Fruit fly (Drosophila melanogaster) whole organism, pupa: ENCODE data around the gene Doc2.

ENCODE experiments used
- CG10348 ChIP-seq: fragments of 200-800 bp; sonication (Bioruptor generic); IDR thresholded peaks from 2 replicates; pipeline ENCODE4 v1.3.6; 2022; ENCODE audit warnings: missing biosample characterization, missing genetic modification characterization
- CG12605 ChIP-seq: fragments of 200-800 bp; sonication (Bioruptor generic); IDR thresholded peaks from 2 replicates; pipeline ENCODE4 v1.3.6; 2022; ENCODE audit warnings: missing biosample characterization, missing genetic modification characterization
- CG13204 ChIP-seq: fragments of 200-800 bp; sonication (Bioruptor generic); optimal IDR thresholded peaks from 2 replicates; lab custom pipeline; 2018; ENCODE audit warnings: missing biosample characterization, mild to moderate bottlenecking, missing genetic modification characterization, moderate library complexity
- CG14655 ChIP-seq: fragments of 200-800 bp; sonication (Bioruptor generic); optimal IDR thresholded peaks from 3 replicates; lab custom pipeline; 2017; ENCODE audit warnings: mild to moderate bottlenecking, missing biosample characterization, missing genetic modification reagents, missing genetic modification characterization
- CG15710 ChIP-seq: fragments of 200-800 bp; sonication (Bioruptor generic); optimal IDR thresholded peaks from 2 replicates; lab custom pipeline; 2018; ENCODE audit warnings: missing biosample characterization, mild to moderate bottlenecking, missing genetic modification characterization, moderate library complexity
- CG17806 ChIP-seq: fragments of 200-800 bp; sonication (Bioruptor generic); optimal IDR thresholded peaks from 2 replicates; lab custom pipeline; 2018; ENCODE audit warnings: missing biosample characterization, mild to moderate bottlenecking, missing genetic modification characterization, moderate library complexity
- CG32121 ChIP-seq: fragments of 200-800 bp; sonication (Bioruptor generic); IDR thresholded peaks from 2 replicates; pipeline ENCODE4 v1.3.6; 2022; ENCODE audit warnings: missing biosample characterization, missing genetic modification characterization
- CG34367 ChIP-seq: fragments of 200-800 bp; sonication (Bioruptor generic); optimal IDR thresholded peaks from 2 replicates; lab custom pipeline; 2018; ENCODE audit warnings: missing biosample characterization, mild to moderate bottlenecking, missing genetic modification characterization
- CG4496 ChIP-seq: fragments of 200-800 bp; sonication (Bioruptor generic); IDR thresholded peaks from 3 replicates; pipeline ENCODE4 v1.3.6; 2022; ENCODE audit warnings: missing biosample characterization, missing genetic modification characterization
- CG8159 ChIP-seq: fragments of 200-800 bp; sonication (Bioruptor generic); optimal IDR thresholded peaks from 3 replicates; lab custom pipeline; 2018; ENCODE audit warnings: missing biosample characterization, mild to moderate bottlenecking, missing genetic modification characterization, moderate library complexity
- CG8301 ChIP-seq: fragments of 200-800 bp; sonication (Bioruptor generic); optimal IDR thresholded peaks from 2 replicates; lab custom pipeline; 2018; ENCODE audit warnings: missing biosample characterization, mild to moderate bottlenecking, missing genetic modification characterization
- CG9948 ChIP-seq: fragments of 200-800 bp; sonication (Bioruptor generic); optimal IDR thresholded peaks from 2 replicates; lab custom pipeline; 2018; ENCODE audit warnings: missing biosample characterization, mild to moderate bottlenecking, missing genetic modification characterization, moderate library complexity
- D1 ChIP-seq: fragments of 200-800 bp; sonication (Bioruptor generic); optimal IDR thresholded peaks from 2 replicates; lab custom pipeline; 2018; ENCODE audit warnings: missing biosample characterization, mild to moderate bottlenecking, missing genetic modification characterization, moderate library complexity
- EcR ChIP-seq: fragments of 200-800 bp; sonication (Bioruptor generic); optimal IDR thresholded peaks from 3 replicates; lab custom pipeline; 2019; ENCODE audit warnings: missing biosample characterization, missing genetic modification characterization, mild to moderate bottlenecking, moderate library complexity, missing genetic modification reagents
- Ets98B ChIP-seq: fragments of 200-800 bp; sonication (Bioruptor generic); IDR thresholded peaks from 2 replicates; pipeline ENCODE4 v1.3.6; 2022; ENCODE audit warnings: missing biosample characterization, missing genetic modification characterization
- Pif1A ChIP-seq: fragments of 200-800 bp; sonication (Bioruptor generic); optimal IDR thresholded peaks from 3 replicates; lab custom pipeline; 2016; ENCODE audit warnings: missing biosample characterization, missing genetic modification characterization
- Pif1B ChIP-seq: fragments of 200-800 bp; sonication (Bioruptor generic); optimal IDR thresholded peaks from 3 replicates; lab custom pipeline; 2016; ENCODE audit warnings: missing biosample characterization, missing genetic modification characterization
- Snoo ChIP-seq: fragments of 200-800 bp; sonication (Bioruptor generic); optimal IDR thresholded peaks from 3 replicates; lab custom pipeline; 2017; ENCODE audit warnings: missing biosample characterization, mild to moderate bottlenecking, missing genetic modification characterization, inconsistent platforms
- fd96Ca ChIP-seq: fragments of 200-800 bp; sonication (Bioruptor generic); IDR thresholded peaks from 3 replicates; pipeline ENCODE4 v1.3.6; 2022; ENCODE audit warnings: missing biosample characterization, missing genetic modification characterization
- gl ChIP-seq: fragments of 200-800 bp; sonication (Bioruptor generic); optimal IDR thresholded peaks from 2 replicates; lab custom pipeline; 2018; ENCODE audit warnings: missing biosample characterization, mild to moderate bottlenecking, missing genetic modification characterization
- rn ChIP-seq: fragments of 200-800 bp; sonication (Bioruptor generic); IDR thresholded peaks from 2 replicates; pipeline ENCODE4 v1.3.6; 2022; ENCODE audit warnings: missing biosample characterization, missing genetic modification characterization

Doc2 gene

dm6 chr3L:9050447-9051069 is 31.5 kb upstream of the Doc2 start:
- TF ChIP-seq CG10348 (GFP tag; lab: Robert Waterston, UW) (no peak), rn (GFP tag; lab: Robert Waterston, UW) (no peak), fd96Ca (no peak), CG32121 (GFP tag; lab: Robert Waterston, UW) (no peak)
- TF ChIP-seq, all 21 proteins: peak for 0

DNA sequence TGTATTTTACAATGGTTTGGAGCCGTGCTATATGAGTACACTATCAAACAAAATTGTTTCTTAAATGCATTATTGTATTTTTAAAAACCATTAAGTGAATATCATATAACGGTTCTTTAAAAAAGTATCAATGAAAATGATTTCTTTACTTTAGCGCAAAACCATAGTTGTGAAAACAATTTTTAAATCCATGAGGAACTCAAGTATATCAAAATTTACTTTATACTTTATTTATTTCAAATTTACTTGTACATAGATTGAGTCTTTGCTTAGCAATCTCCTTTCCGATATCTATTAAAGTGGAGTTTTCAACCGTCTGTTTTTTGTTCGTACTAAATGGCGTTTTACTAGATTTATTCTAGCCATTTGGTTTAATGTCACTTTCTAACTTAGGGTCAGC is 28.0 kb upstream of the Doc2 start, which contains the start of gene Argk2:
Gene Argk2, plus strand, starts transcription at position 378 of the 400 bp plus-strand sequence.
- TF ChIP-seq CG4496 (GFP tag; lab: Robert Waterston, UW) (peak; percentile 55; the same call in 2 of the 3 replicates), CG13204 (GFP tag; lab: Kevin White, UChicago) (no peak), EcR (GFP tag; lab: Kevin White, UChicago) (no peak)

- no peak for TF ChIP-seq CG17806 (tag; lab: Kevin White, UChicago)
- no peak for TF ChIP-seq CG12605 (GFP tag; lab: Robert Waterston, UW)
- TF ChIP-seq CG9948: no peak
- TF ChIP-seq CG8159: no peak
- no peak for TF ChIP-seq fd96Ca
- TF ChIP-seq CG13204 (GFP tag; lab: Kevin White, UChicago): no peak
- TF ChIP-seq EcR (GFP tag; lab: Kevin White, UChicago): no peak
- TF ChIP-seq CG32121 (GFP tag; lab: Robert Waterston, UW): no peak
- TF ChIP-seq CG34367: no peak
- TF ChIP-seq gl (tag; lab: Kevin White, UChicago): no peak
These were observed 27.2 kb upstream of the Doc2 start for dm6 chr3L:9046274-9046673.

DNA sequence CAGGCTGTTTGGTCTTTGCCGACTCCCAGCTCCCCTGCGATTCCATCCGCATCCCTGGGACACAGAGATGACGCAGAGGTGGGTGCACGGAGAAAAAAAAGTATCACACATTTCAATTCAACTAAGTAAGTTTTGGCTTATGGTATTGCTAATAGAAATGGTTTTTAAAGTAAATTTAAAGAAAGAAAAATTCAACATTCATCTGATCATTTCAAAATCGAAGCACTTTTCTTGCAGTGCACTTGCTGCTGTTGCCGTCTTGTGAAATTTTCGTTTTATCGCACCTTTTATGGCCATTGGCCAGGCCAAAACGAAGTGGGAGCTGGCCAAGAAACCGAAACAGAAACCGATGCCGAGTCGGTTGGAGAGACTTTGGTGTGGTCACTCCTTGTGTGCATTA is 26.3 kb upstream of the Doc2 start:
- TF ChIP-seq CG15710 (tag; lab: Kevin White, UChicago) (peak; percentile 57), CG13204 (GFP tag; lab: Kevin White, UChicago) (no peak), CG8159 (peak; percentile 68), CG12605 (GFP tag; lab: Robert Waterston, UW) (no peak; the same call in 1 of the 2 replicates), CG14655 (GFP tag; lab: Kevin White, UChicago) (no peak), Ets98B (peak; percentile 82), Snoo (peak; percentile 79), gl (tag; lab: Kevin White, UChicago) (peak; percentile 41), Pif1B (GFP tag; lab: Kevin White, UChicago) (peak; percentile 76), EcR (GFP tag; lab: Kevin White, UChicago) (no peak), CG8301 (peak; percentile 73), CG9948 (peak; percentile 68), CG10348 (GFP tag; lab: Robert Waterston, UW) (no peak), rn (GFP tag; lab: Robert Waterston, UW) (peak; percentile 73), D1 (no peak), CG34367 (peak; percentile 34), CG17806 (tag; lab: Kevin White, UChicago) (peak; percentile 71), CG32121 (GFP tag; lab: Robert Waterston, UW) (peak; percentile 77), fd96Ca (peak; percentile 80; the same call in 2 of the 3 replicates), Pif1A (GFP tag; lab: Kevin White, UChicago) (peak; percentile 79), CG4496 (GFP tag; lab: Robert Waterston, UW) (peak; percentile 80)

dm6 chr3L:9044896-9045295 is 25.9 kb upstream of the Doc2 start:
- no peak for TF ChIP-seq CG10348 (GFP tag; lab: Robert Waterston, UW)
- no peak for TF ChIP-seq Pif1B (GFP tag; lab: Kevin White, UChicago)
- TF ChIP-seq D1: no peak
- no peak for TF ChIP-seq CG8301
- TF ChIP-seq CG14655 (GFP tag; lab: Kevin White, UChicago): no peak
- no peak for TF ChIP-seq EcR (GFP tag; lab: Kevin White, UChicago)
- TF ChIP-seq CG15710 (tag; lab: Kevin White, UChicago): no peak
- no peak for TF ChIP-seq CG32121 (GFP tag; lab: Robert Waterston, UW)
- no peak for TF ChIP-seq CG9948
- no peak for TF ChIP-seq CG13204 (GFP tag; lab: Kevin White, UChicago)
- no peak for TF ChIP-seq CG17806 (tag; lab: Kevin White, UChicago)
- no peak for TF ChIP-seq Ets98B
- TF ChIP-seq CG12605 (GFP tag; lab: Robert Waterston, UW): no peak
- no peak for TF ChIP-seq Pif1A (GFP tag; lab: Kevin White, UChicago)
- no peak for TF ChIP-seq CG34367
- no peak for TF ChIP-seq Snoo

DNA sequence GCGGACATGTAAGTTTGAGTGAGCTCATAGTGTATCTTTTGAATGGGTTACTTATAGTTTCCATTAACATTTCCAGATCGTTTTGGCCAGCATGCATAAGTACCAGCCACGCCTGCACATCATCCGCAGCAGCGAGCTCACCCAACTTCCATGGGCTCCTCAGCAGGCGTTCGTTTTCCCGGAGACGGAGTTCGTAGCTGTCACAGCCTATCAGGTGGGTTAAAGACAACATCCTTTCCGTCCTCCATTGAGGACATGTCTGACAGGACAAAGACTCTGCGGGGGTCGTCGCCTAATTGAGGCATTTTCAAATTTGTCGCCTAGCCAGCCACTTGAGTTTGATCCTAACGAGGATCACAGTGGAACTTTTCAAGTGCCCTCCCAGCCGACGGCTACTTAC is 24.6 kb upstream of the Doc2 start:
- TF ChIP-seq CG8301 (no peak), CG4496 (GFP tag; lab: Robert Waterston, UW) (no peak), EcR (GFP tag; lab: Kevin White, UChicago) (no peak), gl (tag; lab: Kevin White, UChicago) (no peak), CG12605 (GFP tag; lab: Robert Waterston, UW) (no peak), Snoo (no peak), CG32121 (GFP tag; lab: Robert Waterston, UW) (no peak), Pif1B (GFP tag; lab: Kevin White, UChicago) (no peak), CG8159 (no peak), CG13204 (GFP tag; lab: Kevin White, UChicago) (no peak), CG15710 (tag; lab: Kevin White, UChicago) (no peak)
- TF ChIP-seq, all 21 proteins: peak for 0
